Fruit fly (Drosophila melanogaster): ENCODE results near the gene inaF-A.
A peak's percentile ranks its signal among the peaks of the same experiment; 100 is the strongest.

The inaF-A gene

DNA sequence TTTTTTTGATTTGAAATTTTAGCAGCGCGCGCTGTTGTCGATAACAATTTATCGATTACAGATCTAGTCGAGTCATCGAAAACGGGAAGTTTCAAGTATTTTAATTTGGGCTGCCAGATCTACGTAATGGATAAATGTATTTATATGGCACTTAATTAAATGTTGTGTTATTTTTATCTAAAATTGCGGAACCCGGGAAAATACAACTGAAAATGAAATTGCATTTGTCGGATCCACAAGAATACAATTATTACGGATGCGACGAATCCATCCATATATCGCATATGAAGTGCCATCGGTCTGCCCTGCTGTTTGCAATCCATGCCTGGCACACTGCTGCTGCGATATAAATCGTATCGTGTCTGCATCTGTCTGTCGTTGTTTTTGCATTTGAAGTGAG is 13.6 kb downstream of the inaF-A start, which contains the start of gene Tango10 (continued):
- TF ChIP-seq HLH4C (GFP tag; IDR thresholded peaks at IDR 0.05; ENCODE audit: partially characterized antibody), result peak; percentile 83
- TF ChIP-seq jigr1 (GFP tag; IDR thresholded peaks at IDR 0.05), result no peak
- no peak for TF ChIP-seq sd (tag; optimal IDR thresholded peaks at IDR 0.05)
- no peak for TF ChIP-seq CG31388 (GFP tag; optimal IDR thresholded peaks at IDR 0.05)
- TF ChIP-seq vnd (GFP tag; IDR thresholded peaks at IDR 0.05; ENCODE audit: partially characterized antibody), result peak; percentile 78
- TF ChIP-seq ham (GFP tag; IDR thresholded peaks at IDR 0.05), result no peak
- peak; percentile 63 for TF ChIP-seq CG10979 (tag; optimal IDR thresholded peaks at IDR 0.05)
- peak; percentile 87 for TF ChIP-seq Dp (GFP tag; optimal IDR thresholded peaks at IDR 0.05)
- peak; percentile 58 for TF ChIP-seq HLH3B (GFP tag; IDR thresholded peaks at IDR 0.05)
- TF ChIP-seq CG10431 (GFP tag; optimal IDR thresholded peaks at IDR 0.05), result no peak
- TF ChIP-seq CG9609 (GFP tag; optimal IDR thresholded peaks at IDR 0.05), result no peak
- TF ChIP-seq ab (GFP tag; optimal IDR thresholded peaks at IDR 0.05), result no peak
- TF ChIP-seq CG14965 (GFP tag; optimal IDR thresholded peaks at IDR 0.05; ENCODE audit: borderline replicate concordance), result no peak
- TF ChIP-seq Sox102F (GFP tag; optimal IDR thresholded peaks at IDR 0.05), result peak; percentile 66
- TF ChIP-seq CG4617 (GFP tag; optimal IDR thresholded peaks at IDR 0.05; ENCODE audit: borderline replicate concordance), result peak; percentile 88
- TF ChIP-seq CG7963 (GFP tag; IDR thresholded peaks at IDR 0.05; ENCODE audit: partially characterized antibody), result no peak
- peak; percentile 48 for TF ChIP-seq CG9727 (GFP tag; optimal IDR thresholded peaks at IDR 0.05)
- TF ChIP-seq CG17802 (tag; optimal IDR thresholded peaks at IDR 0.05), result no peak
- peak; percentile 20 for TF ChIP-seq kay (GFP tag; optimal IDR thresholded peaks at IDR 0.05)
- peak; percentile 20 for TF ChIP-seq bcd (GFP tag; optimal IDR thresholded peaks at IDR 0.05)
- TF ChIP-seq ci (GFP tag; IDR thresholded peaks at IDR 0.05), result peak; percentile 61; the same call in 2 of the 3 replicates
- no peak for TF ChIP-seq CrebB (tag; optimal IDR thresholded peaks at IDR 0.05)
- TF ChIP-seq caup (GFP tag; optimal IDR thresholded peaks at IDR 0.05; ENCODE audit: severe bottlenecking), result peak; percentile 40
- TF ChIP-seq aop (GFP tag; IDR thresholded peaks at IDR 0.05), result no peak
- peak; percentile 35; the same call in 1 of the 2 replicates for TF ChIP-seq CG31224 (GFP tag; IDR thresholded peaks at IDR 0.05)
- TF ChIP-seq CG12071 (GFP tag; optimal IDR thresholded peaks at IDR 0.05), result no peak
- TF ChIP-seq CG5953 (GFP tag; IDR thresholded peaks at IDR 0.05), result no peak
- peak; percentile 12 for TF ChIP-seq CG10654 (GFP tag; optimal IDR thresholded peaks at IDR 0.05)
- no peak for TF ChIP-seq CG13296 (GFP tag; optimal IDR thresholded peaks at IDR 0.05)
- TF ChIP-seq E2f2 (GFP tag; IDR thresholded peaks at IDR 0.05), result peak; percentile 88
- TF ChIP-seq Xbp1 (GFP tag; optimal IDR thresholded peaks at IDR 0.05), result peak; percentile 67
- no peak for TF ChIP-seq Nf-YB (GFP tag; optimal IDR thresholded peaks at IDR 0.05)
- TF ChIP-seq CG12391 (tag; optimal IDR thresholded peaks at IDR 0.05), result peak; percentile 60
- TF ChIP-seq Meics (GFP tag; optimal IDR thresholded peaks at IDR 0.05), result peak; percentile 34
- TF ChIP-seq tin (GFP tag; optimal IDR thresholded peaks at IDR 0.05), result peak; percentile 44
- TF ChIP-seq lov (optimal IDR thresholded peaks at IDR 0.05), result no peak
- no peak for TF ChIP-seq lov (GFP tag; IDR thresholded peaks at IDR 0.05)
- peak; percentile 57; the same call in 1 of the 2 replicates for TF ChIP-seq Rfx (GFP tag; IDR thresholded peaks at IDR 0.05)
- TF ChIP-seq Drgx (GFP tag; IDR thresholded peaks at IDR 0.05), result no peak
- TF ChIP-seq ash1 (GFP tag; optimal IDR thresholded peaks at IDR 0.05), result no peak
- no peak for TF ChIP-seq Rx (GFP tag; IDR thresholded peaks at IDR 0.05)
- no peak for TF ChIP-seq rib (GFP tag; IDR thresholded peaks at IDR 0.05)
- TF ChIP-seq CG8089 (GFP tag; optimal IDR thresholded peaks at IDR 0.05), result peak; percentile 54
- TF ChIP-seq H2.0 (GFP tag; IDR thresholded peaks at IDR 0.05), result no peak
- TF ChIP-seq CG18476 (GFP tag; optimal IDR thresholded peaks at IDR 0.05), result peak; percentile 23
- no peak for TF ChIP-seq Neu2 (GFP tag; optimal IDR thresholded peaks at IDR 0.05; ENCODE audit: borderline replicate concordance)
- no peak for TF ChIP-seq otp (GFP tag; IDR thresholded peaks at IDR 0.05)
- no peak for TF ChIP-seq Dip2 (GFP tag; IDR thresholded peaks at IDR 0.05)
- TF ChIP-seq tgo (GFP tag; IDR thresholded peaks at IDR 0.05), result peak; percentile 37; the same call in 2 of the 3 replicates
- TF ChIP-seq CG2199 (GFP tag; IDR thresholded peaks at IDR 0.05), result no peak
- no peak for TF ChIP-seq CG6765 (GFP tag; optimal IDR thresholded peaks at IDR 0.05)
- TF ChIP-seq CG9215 (GFP tag; IDR thresholded peaks at IDR 0.05), result no peak

All from whole organism, embryonic.